Worm (Caenorhabditis elegans) whole organism, L4 larva: ENCODE data around the gene nspc-19.
"Not testable (repeated sequence)": the region's sequence is repeated elsewhere in the genome, so short reads cannot be mapped to it uniquely, and the experiment has no call there.

ENCODE experiments used
- F37D6.2 ChIP-seq: sonication (generic microtip); optimal IDR thresholded peaks from 2 replicates; lab custom pipeline; 2016; ENCODE audit warnings: mild to moderate bottlenecking, missing genetic modification characterization, missing compliant biosample characterization
- T20F7.1 ChIP-seq: fragments of 200-800 bp; sonication (Bioruptor generic); optimal IDR thresholded peaks from 2 replicates; lab custom pipeline; 2018; ENCODE audit warnings: mild to moderate bottlenecking, missing genetic modification characterization, missing compliant biosample characterization
- T26A8.4 ChIP-seq: fragments of 200-800 bp; sonication (Bioruptor generic); IDR thresholded peaks from 2 replicates; pipeline ENCODE4 v1.3.6; 2022; ENCODE audit warnings: missing genetic modification characterization, missing compliant biosample characterization
- Y105C5A.15 ChIP-seq: fragments of 200-800 bp; sonication (Bioruptor generic); IDR thresholded peaks from 2 replicates; pipeline ENCODE4 v1.3.6; 2022; ENCODE audit warnings: missing genetic modification characterization, missing compliant biosample characterization
- Y5F2A.4 ChIP-seq: fragments of 200-800 bp; sonication (Bioruptor generic); optimal IDR thresholded peaks from 2 replicates; lab custom pipeline; 2018; ENCODE audit warnings: mild to moderate bottlenecking, missing genetic modification characterization, missing compliant biosample characterization
- ZK337.2 ChIP-seq: fragments of 200-800 bp; sonication (Bioruptor generic); IDR thresholded peaks from 2 replicates; pipeline ENCODE4 v1.3.6; 2022; ENCODE audit warnings: missing genetic modification reagents, missing genetic modification characterization, missing compliant biosample characterization
- aly-2 ChIP-seq: sonication (generic microtip); optimal IDR thresholded peaks from 2 replicates; lab custom pipeline; 2018; ENCODE audit warnings: missing biosample characterization, missing genetic modification characterization
- ceh-28 ChIP-seq: fragments of 150-350 bp; optimal IDR thresholded peaks from 2 replicates; lab custom pipeline; 2014; ENCODE audit warnings: missing biosample characterization, missing genetic modification reagents, missing genetic modification characterization
- ceh-44 ChIP-seq: fragments of 200-800 bp; sonication (Bioruptor generic); IDR thresholded peaks from 2 replicates; pipeline ENCODE4 v1.3.6; 2022; ENCODE audit warnings: missing genetic modification reagents, missing genetic modification characterization, missing compliant biosample characterization
- ceh-82 ChIP-seq: sonication (generic microtip); optimal IDR thresholded peaks from 2 replicates; lab custom pipeline; 2017; ENCODE audit warnings: missing biosample characterization, missing genetic modification characterization
- cey-2 ChIP-seq: sonication (generic microtip); optimal IDR thresholded peaks from 3 replicates; lab custom pipeline; 2017; ENCODE audit warnings: missing genetic modification characterization, mild to moderate bottlenecking, missing compliant biosample characterization, antibody characterized with exemption, borderline replicate concordance; ENCODE audit not compliant: insufficient read depth
- ctbp-1 ChIP-seq: fragments of 200-800 bp; sonication (Bioruptor generic); IDR thresholded peaks from 2 replicates; pipeline ENCODE4 v1.3.6; 2022; ENCODE audit warnings: missing genetic modification reagents, missing genetic modification characterization, missing compliant biosample characterization
- daf-16 ChIP-seq, 3 experiments: sonication (generic microtip); optimal IDR thresholded peaks; 2 replicates each; lab custom pipeline; 2016 to 2017; ENCODE audit warnings: missing genetic modification characterization in 3 of 3, missing genetic modification reagents in 3 of 3, mild to moderate bottlenecking in 2 of 3, missing compliant biosample characterization in 2 of 3, missing biosample characterization in 1 of 3, moderate library complexity in 1 of 3
- daf-8 ChIP-seq: fragments of 200-800 bp; sonication (Bioruptor generic); IDR thresholded peaks from 2 replicates; pipeline ENCODE4 v1.3.6; 2022; ENCODE audit warnings: missing genetic modification characterization, missing compliant biosample characterization
- dmd-6 ChIP-seq: fragments of 200-800 bp; sonication (Bioruptor generic); IDR thresholded peaks from 2 replicates; pipeline ENCODE4 v1.3.6; 2022; ENCODE audit warnings: missing genetic modification reagents, missing genetic modification characterization, missing compliant biosample characterization
- dmd-8 ChIP-seq: fragments of 200-800 bp; sonication (Bioruptor generic); IDR thresholded peaks from 2 replicates; pipeline ENCODE4 v1.3.6; 2022; ENCODE audit warnings: missing genetic modification characterization, missing compliant biosample characterization
- dmd-9 ChIP-seq: fragments of 200-800 bp; sonication (Bioruptor generic); IDR thresholded peaks from 2 replicates; pipeline ENCODE4 v1.3.6; 2022; ENCODE audit warnings: missing genetic modification reagents, missing genetic modification characterization, missing compliant biosample characterization
- duxl-1 ChIP-seq: sonication (generic microtip); optimal IDR thresholded peaks from 2 replicates; lab custom pipeline; 2016; ENCODE audit warnings: mild to moderate bottlenecking, missing genetic modification characterization, moderate library complexity, missing compliant biosample characterization; ENCODE audit not compliant: poor library complexity
- egl-43 ChIP-seq: fragments of 200-800 bp; sonication (Bioruptor generic); IDR thresholded peaks from 2 replicates; pipeline ENCODE4 v1.3.6; 2022; ENCODE audit warnings: missing genetic modification reagents, missing genetic modification characterization, missing compliant biosample characterization
- gei-8 ChIP-seq: fragments of 200-800 bp; sonication (Bioruptor generic); optimal IDR thresholded peaks from 2 replicates; lab custom pipeline; 2018; ENCODE audit warnings: mild to moderate bottlenecking, missing genetic modification characterization, missing compliant biosample characterization
- hmg-1.1 ChIP-seq: fragments of 200-800 bp; sonication (Bioruptor generic); IDR thresholded peaks from 2 replicates; pipeline ENCODE4 v1.3.6; 2022; ENCODE audit warnings: missing genetic modification reagents, missing genetic modification characterization, missing compliant biosample characterization
- lim-7 ChIP-seq: fragments of 200-800 bp; sonication (Bioruptor generic); IDR thresholded peaks from 2 replicates; pipeline ENCODE4 v1.3.6; 2022; ENCODE audit warnings: missing genetic modification characterization, missing compliant biosample characterization
- lin-1 ChIP-seq: fragments of 200-800 bp; sonication (Bioruptor generic); IDR thresholded peaks from 2 replicates; pipeline ENCODE4 v1.3.6; 2022; ENCODE audit warnings: missing genetic modification reagents, missing genetic modification characterization, missing compliant biosample characterization
- lin-29 ChIP-seq: fragments of 200-800 bp; sonication (Bioruptor generic); IDR thresholded peaks from 2 replicates; pipeline ENCODE4 v1.3.6; 2022; ENCODE audit warnings: missing genetic modification reagents, missing genetic modification characterization, missing compliant biosample characterization
- lin-39 ChIP-seq: fragments of 150-350 bp; optimal IDR thresholded peaks from 2 replicates; lab custom pipeline; 2014; ENCODE audit warnings: missing biosample characterization, missing genetic modification reagents, missing genetic modification characterization
- madf-9 ChIP-seq: fragments of 200-800 bp; sonication (Bioruptor generic); conservative IDR thresholded peaks from 2 replicates; pipeline ENCODE4 v1.3.6; 2022; ENCODE audit warnings: missing genetic modification reagents, missing genetic modification characterization, missing compliant biosample characterization
- mdl-1 ChIP-seq, 2 experiments: fragments of 150-350 bp in 1 of 2; sonication (generic microtip) in 1 of 2; optimal IDR thresholded peaks; 2 replicates each; lab custom pipeline; 2014 to 2017; ENCODE audit warnings: missing biosample characterization in 2 of 2, missing genetic modification characterization in 2 of 2
- mes-2 ChIP-seq: sonication (generic microtip); optimal IDR thresholded peaks from 2 replicates; lab custom pipeline; 2016; ENCODE audit warnings: missing genotype, mild to moderate bottlenecking, missing genetic modification characterization, missing compliant biosample characterization; ENCODE audit not compliant: poor library complexity, severe bottlenecking
- mxl-2 ChIP-seq: fragments of 200-800 bp; sonication (Bioruptor generic); conservative IDR thresholded peaks from 2 replicates; pipeline ENCODE4 v1.3.6; 2022; ENCODE audit warnings: missing genetic modification reagents, missing genetic modification characterization, missing compliant biosample characterization
- mxl-3 ChIP-seq: fragments of 200-800 bp; sonication (Bioruptor generic); optimal IDR thresholded peaks from 2 replicates; lab custom pipeline; 2018; ENCODE audit warnings: mild to moderate bottlenecking, missing genetic modification characterization, missing compliant biosample characterization
- nhr-10 ChIP-seq: fragments of 150-350 bp; optimal IDR thresholded peaks from 2 replicates; lab custom pipeline; 2014; ENCODE audit warnings: missing biosample characterization, missing genetic modification characterization
- nhr-102 ChIP-seq: sonication (generic microtip); optimal IDR thresholded peaks from 2 replicates; lab custom pipeline; 2016; ENCODE audit warnings: mild to moderate bottlenecking, missing genetic modification characterization, moderate library complexity, missing compliant biosample characterization
- nhr-28 ChIP-seq: fragments of 150-350 bp; optimal IDR thresholded peaks from 2 replicates; lab custom pipeline; 2014; ENCODE audit warnings: missing biosample characterization, missing genetic modification characterization
- nhr-41 ChIP-seq: fragments of 200-800 bp; sonication (Bioruptor generic); IDR thresholded peaks from 2 replicates; pipeline ENCODE4 v1.3.6; 2022; ENCODE audit warnings: missing genetic modification reagents, missing genetic modification characterization, missing compliant biosample characterization
- nhr-42 ChIP-seq: fragments of 200-800 bp; sonication (Bioruptor generic); IDR thresholded peaks from 2 replicates; pipeline ENCODE4 v1.3.6; 2022; ENCODE audit warnings: missing genetic modification characterization, missing compliant biosample characterization
- nhr-6 ChIP-seq: fragments of 150-350 bp; optimal IDR thresholded peaks from 2 replicates; lab custom pipeline; 2014; ENCODE audit warnings: missing biosample characterization, missing genetic modification characterization
- php-3 ChIP-seq: fragments of 200-800 bp; sonication (Bioruptor generic); IDR thresholded peaks from 2 replicates; pipeline ENCODE4 v1.3.6; 2022; ENCODE audit warnings: missing genetic modification reagents, missing genetic modification characterization, missing compliant biosample characterization
- saeg-2 ChIP-seq: fragments of 200-800 bp; sonication (Bioruptor generic); IDR thresholded peaks from 2 replicates; pipeline ENCODE4 v1.3.6; 2022; ENCODE audit warnings: missing genetic modification reagents, missing genetic modification characterization, missing compliant biosample characterization
- sdz-12 ChIP-seq: fragments of 200-800 bp; sonication (Bioruptor generic); optimal IDR thresholded peaks from 2 replicates; lab custom pipeline; 2018; ENCODE audit warnings: mild to moderate bottlenecking, missing genetic modification characterization, missing compliant biosample characterization
- set-16 ChIP-seq: fragments of 200-800 bp; sonication (Bioruptor generic); IDR thresholded peaks from 2 replicates; pipeline ENCODE4 v1.3.6; 2022; ENCODE audit warnings: missing genetic modification reagents, missing genetic modification characterization, missing compliant biosample characterization
- skn-1 ChIP-seq: fragments of 150-350 bp; optimal IDR thresholded peaks from 2 replicates; lab custom pipeline; 2014; ENCODE audit warnings: missing biosample characterization, missing genetic modification characterization
- snpc-4 ChIP-seq: fragments of 150-350 bp; optimal IDR thresholded peaks from 2 replicates; lab custom pipeline; 2014; ENCODE audit warnings: missing biosample characterization, missing genetic modification characterization
- unc-62 ChIP-seq, 3 experiments: fragments of 150-350 bp in 1 of 3; sonication (generic microtip); optimal IDR thresholded peaks in 2 of 3; peaks in 1 of 3; 1 replicate in 1 of 3; 2 replicates in 2 of 3; lab custom pipeline; 2014 to 2017; ENCODE audit warnings: missing biosample characterization in 3 of 3, missing genetic modification characterization in 3 of 3, missing genetic modification reagents in 3 of 3, missing genotype in 1 of 3
- zip-11 ChIP-seq: fragments of 200-800 bp; sonication (Bioruptor generic); IDR thresholded peaks from 2 replicates; pipeline ENCODE4 v1.3.6; 2022; ENCODE audit warnings: missing genetic modification characterization, missing compliant biosample characterization
- zip-2 ChIP-seq: fragments of 150-350 bp; optimal IDR thresholded peaks from 2 replicates; lab custom pipeline; 2014; ENCODE audit warnings: missing biosample characterization, missing genetic modification characterization
- ztf-11 ChIP-seq: fragments of 150-350 bp; optimal IDR thresholded peaks from 2 replicates; lab custom pipeline; 2014; ENCODE audit warnings: missing biosample characterization, missing genetic modification characterization

Gene nspc-19

DNA sequence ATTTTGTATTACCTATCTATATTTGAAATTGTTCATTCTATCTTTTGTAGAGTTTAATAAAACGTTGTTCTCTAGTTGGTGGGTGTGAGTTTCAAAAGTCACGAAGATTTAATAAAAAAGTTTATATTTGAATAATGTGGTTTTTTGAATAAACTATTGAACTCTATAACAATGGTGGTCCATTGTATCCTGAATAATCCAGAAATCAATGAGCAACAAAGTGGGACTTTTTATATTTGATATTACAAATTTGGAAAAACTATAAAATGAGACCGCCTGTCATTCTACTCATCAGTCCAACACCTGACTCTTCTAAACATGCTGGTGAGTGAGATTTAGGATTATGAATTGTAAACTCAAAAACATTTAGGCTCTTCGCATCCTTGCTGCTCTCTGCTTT, at the start of gene nspc-19:
Gene nspc-19 (plus strand): TSS at position 301 of the 400 bp plus-strand sequence.
- not testable (repeated sequence) for TF ChIP-seq snpc-4; cey-2 (tag; lab: Kevin White, UChicago); ceh-82 (tag; lab: Kevin White, UChicago)

ce11 chrX:14478743-14479428, 49.6 kb upstream of the nspc-19 start, which contains the start of gene M163.11:
Gene M163.11, plus strand, starts transcription at chrX:14479378.
- TF ChIP-seq lin-29 (GFP tag; lab: Robert Waterston, UW): no peak
- peak; percentile 81 for TF ChIP-seq lim-7
- TF ChIP-seq dmd-6 (GFP tag; lab: Robert Waterston, UW): peak; percentile 59
- peak; percentile 72; the same call in 1 of the 2 replicates for TF ChIP-seq lin-1 (GFP tag; lab: Robert Waterston, UW)
- TF ChIP-seq T26A8.4: peak; percentile 22; the same call in 1 of the 2 replicates
- TF ChIP-seq mxl-2: peak; percentile 72; the same call in 1 of the 2 replicates
- TF ChIP-seq nhr-28 (tag; lab: Kevin White, UChicago): peak; percentile 24
- peak; percentile 64 for TF ChIP-seq ctbp-1 (GFP tag; lab: Robert Waterston, UW)
- no peak for TF ChIP-seq ceh-28 (tag; lab: Kevin White, UChicago)
- TF ChIP-seq dmd-8: peak; percentile 80
- no peak for TF ChIP-seq php-3
- no peak for TF ChIP-seq F37D6.2 (tag; lab: Kevin White, UChicago)
- TF ChIP-seq unc-62 (GFP tag; optimal IDR thresholded peaks at IDR 0.05 in 1 of 2; lab: Kevin White, UChicago): peak in 1 of 2 experiments; percentile 39
- no peak for TF ChIP-seq unc-62 (tag; optimal IDR thresholded peaks at IDR 0.05; lab: Kevin White, UChicago)
- peak; percentile 83 for TF ChIP-seq Y105C5A.15 (GFP tag; lab: Robert Waterston, UW)
- TF ChIP-seq saeg-2 (GFP tag; lab: Robert Waterston, UW): 0 out of 2 replicates have a peak, but pooled peaks have one; percentile 62
- TF ChIP-seq nhr-41: peak; percentile 73; the same call in 1 of the 2 replicates
- TF ChIP-seq dmd-9 (GFP tag; lab: Robert Waterston, UW): no peak
- TF ChIP-seq nhr-10 (tag; lab: Kevin White, UChicago): peak; percentile 19
- peak; percentile 77 for TF ChIP-seq madf-9 (GFP tag; lab: Robert Waterston, UW)
- TF ChIP-seq hmg-1.1 (GFP tag; lab: Robert Waterston, UW): peak; percentile 24
- TF ChIP-seq daf-16 (GFP tag; optimal IDR thresholded peaks at IDR 0.05; lab: Kevin White, UChicago): peak in 1 of 2 experiments; percentile 72
- TF ChIP-seq daf-16 (tag; optimal IDR thresholded peaks at IDR 0.05; lab: Kevin White, UChicago): peak; percentile 54
- TF ChIP-seq cey-2 (tag; lab: Kevin White, UChicago): no peak
- peak; percentile 26; the same call in 1 of the 2 replicates for TF ChIP-seq ceh-44 (GFP tag; lab: Robert Waterston, UW)
- no peak for TF ChIP-seq daf-8 (GFP tag; lab: Robert Waterston, UW)
- no peak for TF ChIP-seq lin-39 (tag; lab: Kevin White, UChicago)
- TF ChIP-seq nhr-6: no peak
- TF ChIP-seq mdl-1 (tag; optimal IDR thresholded peaks at IDR 0.05; lab: Kevin White, UChicago): no peak
- peak; percentile 24 for TF ChIP-seq mxl-3 (GFP tag; lab: Kevin White, UChicago)
- no peak for TF ChIP-seq aly-2 (tag; lab: Kevin White, UChicago)
- no peak for TF ChIP-seq zip-11 (GFP tag; lab: Robert Waterston, UW)
- peak; percentile 74 for TF ChIP-seq nhr-42 (GFP tag; lab: Robert Waterston, UW)
- no peak for TF ChIP-seq ztf-11 (tag; lab: Kevin White, UChicago)
- TF ChIP-seq gei-8 (GFP tag; lab: Kevin White, UChicago): peak; percentile 23
- peak; percentile 68 for TF ChIP-seq mes-2 (tag; lab: Kevin White, UChicago)
- no peak for TF ChIP-seq skn-1 (tag; lab: Kevin White, UChicago)
- peak; percentile 43 for TF ChIP-seq T20F7.1 (GFP tag; lab: Kevin White, UChicago)
- peak; percentile 64 for TF ChIP-seq duxl-1 (tag; lab: Kevin White, UChicago)
- TF ChIP-seq set-16 (GFP tag; lab: Robert Waterston, UW): no peak
- peak; percentile 92 for TF ChIP-seq egl-43 (GFP tag; lab: Robert Waterston, UW)
- TF ChIP-seq nhr-102 (tag; lab: Kevin White, UChicago): no peak
- peak; percentile 16 for TF ChIP-seq Y5F2A.4 (GFP tag; lab: Kevin White, UChicago)
- peak; percentile 19 for TF ChIP-seq sdz-12 (GFP tag; lab: Kevin White, UChicago)
- TF ChIP-seq ZK337.2 (GFP tag; lab: Robert Waterston, UW): peak; percentile 75; the same call in 1 of the 2 replicates
- TF ChIP-seq zip-2 (tag; lab: Kevin White, UChicago): peak; percentile 61
